Fruit fly (Drosophila melanogaster) whole organism, pupa: ENCODE measurements around the gene Dnaaf6.

Experiments
- CG10348 ChIP-seq: fragments of 200-800 bp; sonication (Bioruptor generic); IDR thresholded peaks from 2 replicates; pipeline ENCODE4 v1.3.6; 2022; ENCODE audit warnings: missing biosample characterization, missing genetic modification characterization
- CG12605 ChIP-seq: fragments of 200-800 bp; sonication (Bioruptor generic); IDR thresholded peaks from 2 replicates; pipeline ENCODE4 v1.3.6; 2022; ENCODE audit warnings: missing biosample characterization, missing genetic modification characterization
- CG13204 ChIP-seq: fragments of 200-800 bp; sonication (Bioruptor generic); optimal IDR thresholded peaks from 2 replicates; lab custom pipeline; 2018; ENCODE audit warnings: missing biosample characterization, mild to moderate bottlenecking, missing genetic modification characterization, moderate library complexity
- CG14655 ChIP-seq: fragments of 200-800 bp; sonication (Bioruptor generic); optimal IDR thresholded peaks from 3 replicates; lab custom pipeline; 2017; ENCODE audit warnings: mild to moderate bottlenecking, missing biosample characterization, missing genetic modification reagents, missing genetic modification characterization
- CG15710 ChIP-seq: fragments of 200-800 bp; sonication (Bioruptor generic); optimal IDR thresholded peaks from 2 replicates; lab custom pipeline; 2018; ENCODE audit warnings: missing biosample characterization, mild to moderate bottlenecking, missing genetic modification characterization, moderate library complexity
- CG17806 ChIP-seq: fragments of 200-800 bp; sonication (Bioruptor generic); optimal IDR thresholded peaks from 2 replicates; lab custom pipeline; 2018; ENCODE audit warnings: missing biosample characterization, mild to moderate bottlenecking, missing genetic modification characterization, moderate library complexity
- CG32121 ChIP-seq: fragments of 200-800 bp; sonication (Bioruptor generic); IDR thresholded peaks from 2 replicates; pipeline ENCODE4 v1.3.6; 2022; ENCODE audit warnings: missing biosample characterization, missing genetic modification characterization
- CG34367 ChIP-seq: fragments of 200-800 bp; sonication (Bioruptor generic); optimal IDR thresholded peaks from 2 replicates; lab custom pipeline; 2018; ENCODE audit warnings: missing biosample characterization, mild to moderate bottlenecking, missing genetic modification characterization
- CG4496 ChIP-seq: fragments of 200-800 bp; sonication (Bioruptor generic); IDR thresholded peaks from 3 replicates; pipeline ENCODE4 v1.3.6; 2022; ENCODE audit warnings: missing biosample characterization, missing genetic modification characterization
- CG8159 ChIP-seq: fragments of 200-800 bp; sonication (Bioruptor generic); optimal IDR thresholded peaks from 3 replicates; lab custom pipeline; 2018; ENCODE audit warnings: missing biosample characterization, mild to moderate bottlenecking, missing genetic modification characterization, moderate library complexity
- CG8301 ChIP-seq: fragments of 200-800 bp; sonication (Bioruptor generic); optimal IDR thresholded peaks from 2 replicates; lab custom pipeline; 2018; ENCODE audit warnings: missing biosample characterization, mild to moderate bottlenecking, missing genetic modification characterization
- CG9948 ChIP-seq: fragments of 200-800 bp; sonication (Bioruptor generic); optimal IDR thresholded peaks from 2 replicates; lab custom pipeline; 2018; ENCODE audit warnings: missing biosample characterization, mild to moderate bottlenecking, missing genetic modification characterization, moderate library complexity
- D1 ChIP-seq: fragments of 200-800 bp; sonication (Bioruptor generic); optimal IDR thresholded peaks from 2 replicates; lab custom pipeline; 2018; ENCODE audit warnings: missing biosample characterization, mild to moderate bottlenecking, missing genetic modification characterization, moderate library complexity
- EcR ChIP-seq: fragments of 200-800 bp; sonication (Bioruptor generic); optimal IDR thresholded peaks from 3 replicates; lab custom pipeline; 2019; ENCODE audit warnings: missing biosample characterization, missing genetic modification characterization, mild to moderate bottlenecking, moderate library complexity, missing genetic modification reagents
- Ets98B ChIP-seq: fragments of 200-800 bp; sonication (Bioruptor generic); IDR thresholded peaks from 2 replicates; pipeline ENCODE4 v1.3.6; 2022; ENCODE audit warnings: missing biosample characterization, missing genetic modification characterization
- Pif1A ChIP-seq: fragments of 200-800 bp; sonication (Bioruptor generic); optimal IDR thresholded peaks from 3 replicates; lab custom pipeline; 2016; ENCODE audit warnings: missing biosample characterization, missing genetic modification characterization
- Pif1B ChIP-seq: fragments of 200-800 bp; sonication (Bioruptor generic); optimal IDR thresholded peaks from 3 replicates; lab custom pipeline; 2016; ENCODE audit warnings: missing biosample characterization, missing genetic modification characterization
- Snoo ChIP-seq: fragments of 200-800 bp; sonication (Bioruptor generic); optimal IDR thresholded peaks from 3 replicates; lab custom pipeline; 2017; ENCODE audit warnings: missing biosample characterization, mild to moderate bottlenecking, missing genetic modification characterization, inconsistent platforms
- fd96Ca ChIP-seq: fragments of 200-800 bp; sonication (Bioruptor generic); IDR thresholded peaks from 3 replicates; pipeline ENCODE4 v1.3.6; 2022; ENCODE audit warnings: missing biosample characterization, missing genetic modification characterization
- gl ChIP-seq: fragments of 200-800 bp; sonication (Bioruptor generic); optimal IDR thresholded peaks from 2 replicates; lab custom pipeline; 2018; ENCODE audit warnings: missing biosample characterization, mild to moderate bottlenecking, missing genetic modification characterization
- rn ChIP-seq: fragments of 200-800 bp; sonication (Bioruptor generic); IDR thresholded peaks from 2 replicates; pipeline ENCODE4 v1.3.6; 2022; ENCODE audit warnings: missing biosample characterization, missing genetic modification characterization

Gene Dnaaf6

DNA sequence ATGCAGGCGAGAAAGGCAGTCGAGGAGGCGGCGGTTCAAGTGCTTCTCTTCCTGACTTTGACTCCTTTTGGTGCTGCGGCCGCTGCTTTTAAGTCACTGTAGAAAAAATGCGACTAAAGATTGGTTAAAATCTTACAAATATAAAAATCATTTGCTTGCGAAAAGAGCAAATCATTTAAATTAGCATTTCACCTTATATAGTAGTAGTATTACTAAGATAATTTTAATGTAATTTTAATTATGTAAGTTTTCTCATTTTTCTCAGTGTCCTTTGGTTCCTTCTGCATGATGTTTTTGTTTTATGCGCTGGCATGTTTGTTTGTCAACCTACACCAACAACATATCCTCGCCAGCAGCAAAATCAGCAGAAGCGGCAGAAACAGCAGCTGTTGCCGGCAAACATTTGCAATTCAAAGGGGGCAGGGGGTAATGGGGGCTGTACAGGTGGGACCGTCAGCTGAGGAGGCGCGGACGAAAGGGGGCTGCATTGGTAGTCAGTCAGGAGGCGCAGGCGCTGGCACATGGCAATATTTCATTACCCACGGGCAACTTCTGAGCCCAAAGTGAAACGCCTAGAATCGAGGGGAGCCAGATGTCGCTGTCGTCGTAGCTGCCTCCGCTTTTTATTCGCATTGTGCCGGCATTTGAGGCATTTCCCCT lies 37.2 kb upstream of the Dnaaf6 start:
- TF ChIP-seq gl (tag; lab: Kevin White, UChicago) (peak; percentile 39), CG34367 (peak; percentile 66), CG15710 (tag; lab: Kevin White, UChicago) (peak; percentile 82), CG12605 (peak; percentile 77), Pif1A (peak; percentile 69), Pif1B (GFP tag; lab: Kevin White, UChicago) (peak; percentile 68), fd96Ca (peak; percentile 32; the same call in 1 of the 3 replicates), rn (GFP tag; lab: Robert Waterston, UW) (no peak), EcR (peak; percentile 9), CG13204 (GFP tag; lab: Kevin White, UChicago) (peak; percentile 62), CG32121 (GFP tag; lab: Robert Waterston, UW) (no peak), Ets98B (GFP tag; lab: Robert Waterston, UW) (peak; percentile 57), D1 (tag; lab: Kevin White, UChicago) (peak; percentile 58), CG9948 (peak; percentile 87), CG17806 (peak; percentile 85), CG10348 (GFP tag; lab: Robert Waterston, UW) (no peak), CG8159 (tag; lab: Kevin White, UChicago) (peak; percentile 86), Snoo (tag; lab: Kevin White, UChicago) (peak; percentile 58), CG8301 (tag; lab: Kevin White, UChicago) (peak; percentile 72), CG14655 (GFP tag; lab: Kevin White, UChicago) (peak; percentile 81), CG4496 (GFP tag; lab: Robert Waterston, UW) (peak; percentile 82; the same call in 2 of the 3 replicates)
- TF ChIP-seq, all 21 proteins: peak for 18

DNA sequence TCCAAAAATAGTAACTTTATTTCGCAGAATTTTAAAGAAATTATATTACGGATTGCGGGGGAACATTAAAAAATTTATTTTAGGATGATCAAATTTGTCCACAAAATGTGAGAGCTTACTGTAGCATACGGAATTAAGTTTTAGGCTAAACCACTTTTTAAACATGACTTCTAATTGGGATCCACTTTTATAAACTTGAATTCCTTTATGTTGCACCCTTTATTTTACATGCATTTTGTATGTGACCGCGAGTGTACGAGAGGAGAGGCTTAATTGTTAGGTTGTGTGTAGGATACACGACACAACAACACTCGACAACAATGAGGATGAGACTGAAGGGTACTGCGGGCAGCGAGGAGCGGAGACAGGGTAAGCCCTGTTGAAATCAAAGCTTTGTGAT lies 35.6 kb upstream of the Dnaaf6 start:
- TF ChIP-seq CG13204 (GFP tag; lab: Kevin White, UChicago), result peak; percentile 36
- TF ChIP-seq CG4496 (GFP tag; lab: Robert Waterston, UW), result no peak
- TF ChIP-seq CG14655 (GFP tag; lab: Kevin White, UChicago), result peak; percentile 26
- TF ChIP-seq CG8159 (tag; lab: Kevin White, UChicago), result peak; percentile 9
- TF ChIP-seq CG8301 (tag; lab: Kevin White, UChicago), result peak; percentile 3
- no peak for TF ChIP-seq gl (tag; lab: Kevin White, UChicago)
- TF ChIP-seq CG34367, result peak; percentile 12
- no peak for TF ChIP-seq Ets98B (GFP tag; lab: Robert Waterston, UW)
- TF ChIP-seq EcR, result no peak
- no peak for TF ChIP-seq CG10348 (GFP tag; lab: Robert Waterston, UW)
- TF ChIP-seq Snoo (tag; lab: Kevin White, UChicago), result no peak
- TF ChIP-seq CG32121 (GFP tag; lab: Robert Waterston, UW), result no peak
- peak; percentile 39 for TF ChIP-seq CG9948
- no peak for TF ChIP-seq Pif1B (GFP tag; lab: Kevin White, UChicago)
- no peak for TF ChIP-seq D1 (tag; lab: Kevin White, UChicago)
- TF ChIP-seq Pif1A, result peak; percentile 2
- TF ChIP-seq CG12605, result no peak
- TF ChIP-seq CG15710 (tag; lab: Kevin White, UChicago), result peak; percentile 4

DNA sequence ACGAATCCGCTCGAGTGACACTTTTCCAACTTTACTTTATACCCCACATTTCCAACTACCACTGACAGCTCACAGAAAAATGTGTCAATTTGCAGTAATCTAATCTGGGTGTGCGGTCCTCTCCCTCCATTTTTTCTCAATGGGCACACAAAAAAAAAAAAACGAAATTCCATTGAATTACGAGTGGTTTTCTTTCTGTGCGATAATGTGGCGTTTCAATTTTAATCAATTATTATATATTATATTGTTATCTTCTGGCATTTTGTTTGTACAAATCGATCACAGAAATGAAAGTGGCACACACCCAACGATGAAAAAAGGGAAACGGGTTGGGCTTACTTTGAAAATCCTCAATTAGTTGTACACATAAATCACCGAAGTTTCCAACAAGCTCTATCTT lies 34.2 kb upstream of the Dnaaf6 start:
- no peak for TF ChIP-seq CG8301 (tag; lab: Kevin White, UChicago)
- no peak for TF ChIP-seq CG13204 (GFP tag; lab: Kevin White, UChicago)
- TF ChIP-seq fd96Ca, result no peak
- TF ChIP-seq CG17806, result no peak

DNA sequence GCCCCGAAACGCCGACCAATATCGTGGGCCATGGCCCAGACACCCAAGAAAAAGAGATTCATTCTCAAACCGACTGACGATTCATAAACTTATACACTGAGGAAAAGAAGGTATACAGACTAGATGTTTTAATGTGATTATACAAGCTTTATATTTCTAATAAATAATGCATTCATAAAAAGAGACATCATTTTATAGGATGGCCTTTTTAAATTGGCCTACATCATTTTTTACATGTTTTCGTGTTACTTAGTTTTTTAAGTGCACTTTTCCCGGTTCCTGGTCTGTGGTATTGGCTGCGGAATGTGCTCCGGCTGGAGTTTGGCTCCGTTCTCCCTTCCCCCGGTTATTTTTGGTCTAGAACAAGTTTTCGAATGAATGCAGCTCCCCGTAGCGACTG lies 32.0 kb upstream of the Dnaaf6 start:
- TF ChIP-seq CG14655 (GFP tag; lab: Kevin White, UChicago) (peak; percentile 97), CG12605 (peak; percentile 90), Pif1B (GFP tag; lab: Kevin White, UChicago) (peak; percentile 90), CG13204 (GFP tag; lab: Kevin White, UChicago) (peak; percentile 92), CG17806 (peak; percentile 97), Ets98B (GFP tag; lab: Robert Waterston, UW) (peak; percentile 86), CG34367 (peak; percentile 95), CG10348 (GFP tag; lab: Robert Waterston, UW) (peak; percentile 43; the same call in 1 of the 2 replicates), Snoo (tag; lab: Kevin White, UChicago) (peak; percentile 76), CG8301 (tag; lab: Kevin White, UChicago) (peak; percentile 98), EcR (peak; percentile 74), CG9948 (peak; percentile 96), D1 (tag; lab: Kevin White, UChicago) (peak; percentile 87), Pif1A (peak; percentile 92), CG8159 (tag; lab: Kevin White, UChicago) (peak; percentile 97), gl (tag; lab: Kevin White, UChicago) (peak; percentile 90), CG15710 (tag; lab: Kevin White, UChicago) (peak; percentile 97), fd96Ca (peak; percentile 75), CG4496 (GFP tag; lab: Robert Waterston, UW) (peak; percentile 95), rn (GFP tag; lab: Robert Waterston, UW) (peak; percentile 82), CG32121 (GFP tag; lab: Robert Waterston, UW) (peak; percentile 65)

DNA sequence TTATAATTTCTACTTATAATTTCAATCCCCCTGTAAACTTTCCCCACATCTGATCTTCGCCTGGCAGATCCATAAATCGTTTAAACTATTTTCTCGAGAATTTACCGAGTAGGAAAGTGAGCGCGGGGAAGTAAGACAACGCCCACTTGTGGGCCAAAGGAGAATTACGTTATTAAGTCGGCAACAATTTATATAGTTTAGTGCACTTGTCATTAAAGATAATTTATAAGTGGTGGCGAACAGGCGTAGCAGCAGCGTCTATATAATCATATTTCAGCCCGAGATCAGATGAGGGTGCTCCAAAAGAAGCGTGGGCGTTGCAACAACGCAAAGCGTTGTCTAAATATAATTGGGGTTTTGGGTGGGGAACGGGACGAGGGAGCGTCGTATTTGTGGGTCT lies 29.8 kb upstream of the Dnaaf6 start:
- TF ChIP-seq fd96Ca (no peak), CG9948 (no peak), CG10348 (GFP tag; lab: Robert Waterston, UW) (no peak), EcR (no peak), gl (tag; lab: Kevin White, UChicago) (no peak), CG8159 (tag; lab: Kevin White, UChicago) (no peak), CG4496 (GFP tag; lab: Robert Waterston, UW) (no peak), Pif1B (GFP tag; lab: Kevin White, UChicago) (no peak), D1 (tag; lab: Kevin White, UChicago) (no peak), CG17806 (no peak), CG8301 (tag; lab: Kevin White, UChicago) (no peak), Ets98B (GFP tag; lab: Robert Waterston, UW) (no peak), CG12605 (no peak), CG32121 (GFP tag; lab: Robert Waterston, UW) (no peak), CG13204 (GFP tag; lab: Kevin White, UChicago) (no peak), CG14655 (GFP tag; lab: Kevin White, UChicago) (no peak), rn (GFP tag; lab: Robert Waterston, UW) (no peak), CG34367 (no peak)
